Worm (Caenorhabditis elegans): ENCODE data around the gene Y17G7B.8.

The Y17G7B.8 gene

DNA sequence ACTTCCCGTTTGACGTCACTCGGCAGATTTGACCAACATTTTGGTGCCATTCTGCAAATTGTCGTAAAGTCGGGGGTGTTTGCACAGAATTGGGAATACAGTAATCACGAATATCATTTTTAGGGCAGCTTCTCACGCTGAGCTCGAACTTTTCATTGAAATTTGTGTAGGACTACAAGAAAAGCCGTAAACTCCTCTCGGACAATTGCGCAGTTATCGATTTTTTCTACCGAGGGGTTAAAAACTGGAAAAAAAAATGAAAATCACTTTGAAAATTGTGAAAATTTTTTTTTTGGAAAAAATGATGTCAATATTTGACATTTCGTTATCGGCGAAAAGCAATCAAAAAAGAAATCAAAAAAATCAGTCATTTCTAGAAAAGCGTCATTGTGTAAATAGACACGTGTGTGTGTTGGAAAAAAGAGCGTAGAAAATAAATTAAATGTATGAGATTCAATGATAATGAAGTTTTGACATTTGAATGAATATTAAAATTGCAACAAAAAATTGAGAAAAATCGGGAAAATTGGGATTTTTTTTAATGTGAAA lies at the start of gene Y17G7B.8:
Gene Y17G7B.8, minus strand, starts transcription at position 51 of the 549 bp plus-strand sequence.
- TF ChIP-seq F16B12.6 (tag; optimal IDR thresholded peaks at IDR 0.05) (no peak), efl-1 (optimal IDR thresholded peaks at IDR 0.05) (no peak), efl-1 (GFP tag; optimal IDR thresholded peaks at IDR 0.05 in 1 of 2) (peak in 1 of 2 experiments; percentile 34), ceh-82 (tag; optimal IDR thresholded peaks at IDR 0.05) (no peak), ztf-11 (tag; optimal IDR thresholded peaks at IDR 0.05) (no peak), rnt-1 (tag; optimal IDR thresholded peaks at IDR 0.05) (no peak), nhr-47 (tag; optimal IDR thresholded peaks at IDR 0.05) (no peak), nhr-71 (tag; optimal IDR thresholded peaks at IDR 0.05) (no peak), elt-2 (tag; optimal IDR thresholded peaks at IDR 0.05) (peak; percentile 47), isw-1 (GFP tag; IDR thresholded peaks at IDR 0.05) (no peak), fkh-8 (tag; optimal IDR thresholded peaks at IDR 0.05) (no peak), ceh-88 (GFP tag; IDR thresholded peaks at IDR 0.05) (no peak), nhr-76 (tag; optimal IDR thresholded peaks at IDR 0.05) (no peak), ceh-8 (GFP tag; optimal IDR thresholded peaks at IDR 0.05) (no peak), hpl-2 (GFP tag; optimal IDR thresholded peaks at IDR 0.05) (no peak)

- TF ChIP-seq lin-15B (tag; optimal IDR thresholded peaks at IDR 0.05) (no peak), snu-23 (GFP tag; optimal IDR thresholded peaks at IDR 0.05) (no peak), alr-1 (tag; optimal IDR thresholded peaks at IDR 0.05; ENCODE audit: borderline replicate concordance) (no peak), lir-3 (tag; optimal IDR thresholded peaks at IDR 0.05; ENCODE audit: poor library complexity) (no peak), ama-1 (optimal IDR thresholded peaks at IDR 0.05) (no peak), zip-4 (GFP tag; optimal IDR thresholded peaks at IDR 0.05) (no peak), lin-14 (GFP tag; optimal IDR thresholded peaks at IDR 0.05) (no peak), hlh-17 (GFP tag; optimal IDR thresholded peaks at IDR 0.05; ENCODE audit: borderline replicate concordance) (no peak)
These were observed 49.7 kb upstream of the Y17G7B.8 start for ce11 chrII:12077281-12077680.

DNA sequence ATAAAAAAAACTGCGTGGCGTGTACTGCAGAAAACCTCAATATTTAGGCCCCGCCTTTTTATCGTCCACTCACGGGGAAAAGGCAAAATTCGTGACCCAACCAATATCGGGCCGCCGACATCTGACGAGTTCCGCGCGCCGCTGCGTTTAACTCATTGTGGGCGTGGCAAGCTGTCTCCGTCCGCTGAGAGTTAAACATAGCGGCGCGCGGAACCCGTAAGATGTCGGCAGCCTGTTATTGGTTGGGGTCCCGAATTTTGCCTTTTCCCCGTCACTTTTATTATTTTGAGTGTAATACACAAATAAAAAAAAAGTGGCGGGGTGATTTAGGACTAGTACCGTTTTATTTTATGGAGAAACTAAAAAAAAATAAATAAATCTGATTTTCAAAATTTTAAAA lies 48.8 kb upstream of the Y17G7B.8 start:
- TF ChIP-seq elt-2 (tag; optimal IDR thresholded peaks at IDR 0.05) (no peak), snpc-4 (tag; optimal IDR thresholded peaks at IDR 0.05) (peak; percentile 53)

- TF ChIP-seq pax-3 (tag; optimal IDR thresholded peaks at IDR 0.05), result no peak
- no peak for TF ChIP-seq C16A3.4 (tag; optimal IDR thresholded peaks at IDR 0.05)
- no peak for TF ChIP-seq lir-3 (tag; optimal IDR thresholded peaks at IDR 0.05; ENCODE audit: poor library complexity)
- no peak for TF ChIP-seq zip-4 (GFP tag; optimal IDR thresholded peaks at IDR 0.05)
- TF ChIP-seq ceh-90 (tag; optimal IDR thresholded peaks at IDR 0.05), result no peak
- TF ChIP-seq hlh-17 (GFP tag; optimal IDR thresholded peaks at IDR 0.05; ENCODE audit: borderline replicate concordance), result no peak
- TF ChIP-seq egl-27 (tag; optimal IDR thresholded peaks at IDR 0.05), result no peak
- no peak for TF ChIP-seq snpc-4 (tag; optimal IDR thresholded peaks at IDR 0.05)
- no peak for TF ChIP-seq ces-1 (GFP tag; optimal IDR thresholded peaks at IDR 0.05)
- no peak for TF ChIP-seq xbp-1 (tag; optimal IDR thresholded peaks at IDR 0.05)
- TF ChIP-seq lin-39 (tag; optimal IDR thresholded peaks at IDR 0.05), result no peak
- TF ChIP-seq nhr-12 (tag; optimal IDR thresholded peaks at IDR 0.05), result no peak
- TF ChIP-seq fkh-8 (tag; optimal IDR thresholded peaks at IDR 0.05), result no peak
- no peak for TF ChIP-seq vab-15 (tag; optimal IDR thresholded peaks at IDR 0.05)
These were observed 43.7 kb upstream of the Y17G7B.8 start for ce11 chrII:12071243-12071642.

- no peak for TF ChIP-seq skn-1 (tag; optimal IDR thresholded peaks at IDR 0.05)
These were observed 40.0 kb upstream of the Y17G7B.8 start, which contains the start of gene Y17G7B.22 for ce11 chrII:12067451-12068076. Gene Y17G7B.22 (plus strand): TSS chrII:12068026.

Measured in whole organism, L1 larva.